Worm (Caenorhabditis elegans): ENCODE results near the gene T25F10.1.

The T25F10.1 gene

ce11 chrV:6784853-6785492 lies 16.7 kb downstream of the T25F10.1 start, which contains the start of the genes spn-4 and spe-39:
Gene spn-4 (minus strand): TSS chrV:6784903.
Gene spe-39 (plus strand): TSS chrV:6785451.
- TF ChIP-seq jun-1 (tag; optimal IDR thresholded peaks at IDR 0.05) (peak; percentile 61), F16B12.6 (tag; optimal IDR thresholded peaks at IDR 0.05) (peak; percentile 28), zip-4 (GFP tag; optimal IDR thresholded peaks at IDR 0.05) (no peak), ceh-90 (tag; optimal IDR thresholded peaks at IDR 0.05) (peak; percentile 46), pqm-1 (tag; optimal IDR thresholded peaks at IDR 0.05) (no peak), nhr-12 (tag; optimal IDR thresholded peaks at IDR 0.05) (no peak), hlh-17 (GFP tag; optimal IDR thresholded peaks at IDR 0.05; ENCODE audit: borderline replicate concordance) (no peak), swsn-7 (tag; optimal IDR thresholded peaks at IDR 0.05) (peak; percentile 81), dpl-1 (GFP tag; optimal IDR thresholded peaks at IDR 0.05) (peak; percentile 94 to 95 (median 94)), mef-2 (tag; optimal IDR thresholded peaks at IDR 0.05) (no peak), nhr-77 (tag; optimal IDR thresholded peaks at IDR 0.05) (no peak), ama-1 (optimal IDR thresholded peaks at IDR 0.05) (peak; percentile 1), mab-9 (GFP tag; IDR thresholded peaks at IDR 0.05) (peak; percentile 20; the same call in 1 of the 2 replicates), nhr-28 (tag; optimal IDR thresholded peaks at IDR 0.05) (no peak), xbp-1 (tag; optimal IDR thresholded peaks at IDR 0.05) (peak; percentile 79), sptf-1 (tag; optimal IDR thresholded peaks at IDR 0.05) (no peak), skn-1 (tag; optimal IDR thresholded peaks at IDR 0.05) (peak; percentile 90), ztf-11 (tag; optimal IDR thresholded peaks at IDR 0.05) (peak in 1 of 2 experiments; percentile 72), unc-98 (GFP tag; IDR thresholded peaks at IDR 0.05) (no peak), ceh-8 (GFP tag; optimal IDR thresholded peaks at IDR 0.05) (peak; percentile 53), mdl-1 (tag; optimal IDR thresholded peaks at IDR 0.05) (peak in 1 of 2 experiments; percentile 65), snu-23 (GFP tag; optimal IDR thresholded peaks at IDR 0.05) (peak; percentile 84), nhr-47 (tag; optimal IDR thresholded peaks at IDR 0.05) (peak; percentile 87), ceh-88 (GFP tag; IDR thresholded peaks at IDR 0.05) (no peak), nhr-11 (tag; optimal IDR thresholded peaks at IDR 0.05) (peak; percentile 25), nhr-19 (GFP tag; conservative IDR thresholded peaks at IDR 0.05) (peak; percentile 73), egl-13 (tag; optimal IDR thresholded peaks at IDR 0.05) (peak; percentile 69), mep-1 (tag; optimal IDR thresholded peaks at IDR 0.05) (peak; percentile 81), nhr-71 (tag; optimal IDR thresholded peaks at IDR 0.05) (peak; percentile 86), aha-1 (tag; optimal IDR thresholded peaks at IDR 0.05) (no peak), lin-35 (GFP tag; optimal IDR thresholded peaks at IDR 0.05) (peak; percentile 93 to 97), tbx-2 (tag; optimal IDR thresholded peaks at IDR 0.05) (peak; percentile 73), efl-1 (optimal IDR thresholded peaks at IDR 0.05) (peak; percentile 71 to 95), efl-1 (GFP tag; optimal IDR thresholded peaks at IDR 0.05 in 1 of 2) (peak; percentile 93 to 99), fkh-8 (tag; optimal IDR thresholded peaks at IDR 0.05) (peak; percentile 29), unc-62 (GFP tag; optimal IDR thresholded peaks at IDR 0.05) (no peak), pax-3 (tag; optimal IDR thresholded peaks at IDR 0.05) (no peak), dsc-1 (tag; optimal IDR thresholded peaks at IDR 0.05) (peak; percentile 84), efl-3 (GFP tag; optimal IDR thresholded peaks at IDR 0.05) (no peak), alr-1 (tag; optimal IDR thresholded peaks at IDR 0.05; ENCODE audit: borderline replicate concordance) (no peak), hpl-2 (GFP tag; optimal IDR thresholded peaks at IDR 0.05) (peak; percentile 81), egl-27 (tag; optimal IDR thresholded peaks at IDR 0.05) (no peak), unc-130 (tag; optimal IDR thresholded peaks at IDR 0.05) (peak; percentile 95), sup-37 (GFP tag; optimal IDR thresholded peaks at IDR 0.05) (no peak), ceh-82 (tag; optimal IDR thresholded peaks at IDR 0.05) (peak; percentile 53 to 76 (median 63)), hlh-4 (tag; optimal IDR thresholded peaks at IDR 0.05) (no peak), vab-15 (tag; optimal IDR thresholded peaks at IDR 0.05) (no peak), fkh-4 (tag; optimal IDR thresholded peaks at IDR 0.05; ENCODE audit: borderline replicate concordance) (peak; percentile 28), irx-1 (tag; optimal IDR thresholded peaks at IDR 0.05) (peak; percentile 67), C34B4.2 (tag; optimal IDR thresholded peaks at IDR 0.05) (no peak), ceh-63 (GFP tag; optimal IDR thresholded peaks at IDR 0.05) (no peak), nhr-237 (tag; optimal IDR thresholded peaks at IDR 0.05) (no peak)
